Fruit fly (Drosophila melanogaster): ENCODE measurements around the gene mtd.
A peak's percentile ranks its signal among the peaks of the same experiment; 100 is the strongest.

mtd gene

dm6 chr3R:5250530-5251242, 99.6 kb downstream of the mtd start (continued):
- no peak for TF ChIP-seq tll (GFP tag; optimal IDR thresholded peaks at IDR 0.05)
- no peak for TF ChIP-seq wor (GFP tag; IDR thresholded peaks at IDR 0.05)
- no peak for TF ChIP-seq fd3F (GFP tag; optimal IDR thresholded peaks at IDR 0.05)
- no peak for TF ChIP-seq Dp (GFP tag; optimal IDR thresholded peaks at IDR 0.05)
- TF ChIP-seq CG34376 (GFP tag; optimal IDR thresholded peaks at IDR 0.05) = no peak
- TF ChIP-seq nom (GFP tag; optimal IDR thresholded peaks at IDR 0.05) = peak; percentile 7
- TF ChIP-seq pho (GFP tag; optimal IDR thresholded peaks at IDR 0.05) = peak; percentile 9
- no peak for TF ChIP-seq CG12299 (tag; optimal IDR thresholded peaks at IDR 0.05)
- TF ChIP-seq CG15269 (tag; optimal IDR thresholded peaks at IDR 0.05) = peak; percentile 26
- no peak for TF ChIP-seq Fer1 (GFP tag; optimal IDR thresholded peaks at IDR 0.05)
- TF ChIP-seq CG11247 (GFP tag; IDR thresholded peaks at IDR 0.05) = no peak
- peak; percentile 1 for TF ChIP-seq CG30403 (GFP tag; optimal IDR thresholded peaks at IDR 0.05)
- no peak for TF ChIP-seq sisA (GFP tag; IDR thresholded peaks at IDR 0.05)
- no peak for TF ChIP-seq corto (GFP tag; optimal IDR thresholded peaks at IDR 0.05)
- no peak for TF ChIP-seq D19B (GFP tag; optimal IDR thresholded peaks at IDR 0.05)
- peak; percentile 25; the same call in 2 of the 3 replicates for TF ChIP-seq tgo (GFP tag; IDR thresholded peaks at IDR 0.05)
- TF ChIP-seq tap (tag; optimal IDR thresholded peaks at IDR 0.05) = no peak
- TF ChIP-seq kay (GFP tag; optimal IDR thresholded peaks at IDR 0.05) = no peak
- peak; percentile 28 for TF ChIP-seq mam (GFP tag; optimal IDR thresholded peaks at IDR 0.05)
- no peak for TF ChIP-seq stc (GFP tag; IDR thresholded peaks at IDR 0.05)
- TF ChIP-seq Bdp1 (GFP tag; optimal IDR thresholded peaks at IDR 0.05) = no peak
- no peak for TF ChIP-seq Optix (GFP tag; IDR thresholded peaks at IDR 0.05)
- TF ChIP-seq E2f1 (GFP tag; IDR thresholded peaks at IDR 0.05) = no peak
- peak; percentile 1 for TF ChIP-seq CG12155 (GFP tag; optimal IDR thresholded peaks at IDR 0.05)
- TF ChIP-seq Adf1 (GFP tag; IDR thresholded peaks at IDR 0.05) = no peak
- TF ChIP-seq CG9797 (GFP tag; optimal IDR thresholded peaks at IDR 0.05) = no peak
- TF ChIP-seq cas (GFP tag; IDR thresholded peaks at IDR 0.05) = no peak
- TF ChIP-seq CG4424 (GFP tag; optimal IDR thresholded peaks at IDR 0.05) = peak; percentile 7
- TF ChIP-seq Chrac-16 (GFP tag; optimal IDR thresholded peaks at IDR 0.05) = peak; percentile 39
- peak; percentile 63 for TF ChIP-seq zf30C (GFP tag; optimal IDR thresholded peaks at IDR 0.05)
- no peak for TF ChIP-seq Nf-YB (GFP tag; optimal IDR thresholded peaks at IDR 0.05)
- TF ChIP-seq Sox102F (GFP tag; optimal IDR thresholded peaks at IDR 0.05) = no peak
- no peak for TF ChIP-seq bigmax (GFP tag; optimal IDR thresholded peaks at IDR 0.05)
- TF ChIP-seq Med (GFP tag) = peak; percentile 46
- TF ChIP-seq CG3726 (GFP tag; IDR thresholded peaks at IDR 0.05) = no peak
- peak; percentile 11 for TF ChIP-seq CG13624 (GFP tag; optimal IDR thresholded peaks at IDR 0.05)
- TF ChIP-seq Aef1 (GFP tag; IDR thresholded peaks at IDR 0.05) = no peak
- no peak for TF ChIP-seq CG18011 (GFP tag; optimal IDR thresholded peaks at IDR 0.05)
- TF ChIP-seq schlank (tag; optimal IDR thresholded peaks at IDR 0.05) = no peak
- TF ChIP-seq peb (GFP tag; IDR thresholded peaks at IDR 0.05) = no peak
- TF ChIP-seq maf-S (GFP tag; optimal IDR thresholded peaks at IDR 0.05) = no peak
- TF ChIP-seq phol (tag; optimal IDR thresholded peaks at IDR 0.05) = peak; percentile 72
- TF ChIP-seq CG14014 (GFP tag; IDR thresholded peaks at IDR 0.05) = no peak
- 0 out of 3 replicates have a peak, but pooled peaks have one; percentile 15 for TF ChIP-seq Dbx (GFP tag; IDR thresholded peaks at IDR 0.05)
- no peak for TF ChIP-seq pan (optimal IDR thresholded peaks at IDR 0.05)
- peak in 1 of 2 experiments; percentile 27 for TF ChIP-seq pan (GFP tag; optimal IDR thresholded peaks at IDR 0.05 in 1 of 2, IDR thresholded peaks at IDR 0.05 in 1 of 2)
- TF ChIP-seq Six4 (GFP tag; optimal IDR thresholded peaks at IDR 0.05) = no peak
- TF ChIP-seq Gug (GFP tag; IDR thresholded peaks at IDR 0.05) = 0 out of 4 replicates have a peak, but pooled peaks have one; percentile 22
- TF ChIP-seq run (tag; optimal IDR thresholded peaks at IDR 0.05) = no peak
- no peak for TF ChIP-seq MBD-R2 (GFP tag; IDR thresholded peaks at IDR 0.05)
- TF ChIP-seq Taf1 (GFP tag; IDR thresholded peaks at IDR 0.05) = no peak

All from whole organism, embryonic.